Worm (Caenorhabditis elegans): ENCODE measurements around the gene srz-31.

ce11 chrIV:14115045-14115444, 22.1 kb upstream of the srz-31 start:
- TF ChIP-seq ama-1 (optimal IDR thresholded peaks at IDR 0.05) (no peak), pes-1 (GFP tag; IDR thresholded peaks at IDR 0.05) (no peak), F13C5.2 (tag; optimal IDR thresholded peaks at IDR 0.05) (no peak), hnd-1 (tag; optimal IDR thresholded peaks at IDR 0.05) (no peak), hmg-4 (GFP tag; optimal IDR thresholded peaks at IDR 0.05) (no peak), ets-7 (tag; optimal IDR thresholded peaks at IDR 0.05) (no peak), tbx-11 (GFP tag; IDR thresholded peaks at IDR 0.05) (no peak), ceh-13 (GFP tag; optimal IDR thresholded peaks at IDR 0.05) (no peak), tbx-37 (GFP tag; conservative IDR thresholded peaks at IDR 0.05) (no peak)
